Worm (Caenorhabditis elegans): ENCODE results near the gene K02E11.6.
"Not testable (repeated sequence)": the region's sequence is repeated elsewhere in the genome, so short reads cannot be mapped to it uniquely, and the experiment has no call there.

The K02E11.6 gene

ce11 chrV:14248654-14249053 lies at the start of gene K02E11.6:
TSS of gene K02E11.6 (plus strand) at chrV:14248802.
- TF ChIP-seq unc-62 (GFP tag; optimal IDR thresholded peaks at IDR 0.05): no peak

ce11 chrV:14200086-14200485 lies 48.5 kb upstream of the K02E11.6 start:
- no peak for TF ChIP-seq unc-62 (GFP tag; optimal IDR thresholded peaks at IDR 0.05)

ce11 chrV:14205214-14205613 lies 43.4 kb upstream of the K02E11.6 start, which contains the start of gene T16A9.3:
TSS of gene T16A9.3 (plus strand) at chrV:14205514.
- not testable (repeated sequence) for TF ChIP-seq unc-62 (GFP tag; optimal IDR thresholded peaks at IDR 0.05)

ce11 chrV:14210743-14211142 lies 37.9 kb upstream of the K02E11.6 start, which contains the start of gene str-230:
TSS of gene str-230 (minus strand) at chrV:14210843.
- TF ChIP-seq unc-62 (GFP tag; optimal IDR thresholded peaks at IDR 0.05): no peak

ce11 chrV:14212813-14213212 lies 35.8 kb upstream of the K02E11.6 start:
- no peak for TF ChIP-seq unc-62 (GFP tag; optimal IDR thresholded peaks at IDR 0.05)

ce11 chrV:14215106-14215505 lies 33.5 kb upstream of the K02E11.6 start, which contains the start of gene T16A9.5:
TSS of gene T16A9.5 (minus strand) at chrV:14215206.
- no peak for TF ChIP-seq unc-62 (GFP tag; optimal IDR thresholded peaks at IDR 0.05)

- no peak for TF ChIP-seq unc-62 (GFP tag; optimal IDR thresholded peaks at IDR 0.05)
Measured at ce11 chrV:14223141-14223540, 25.5 kb upstream of the K02E11.6 start.

ce11 chrV:14226373-14226772 lies 22.2 kb upstream of the K02E11.6 start, which contains the start of gene nep-21:
TSS of gene nep-21 (minus strand) at chrV:14226473.
- no peak for TF ChIP-seq unc-62 (GFP tag; optimal IDR thresholded peaks at IDR 0.05)

- TF ChIP-seq unc-62 (GFP tag; optimal IDR thresholded peaks at IDR 0.05): no peak
Measured at ce11 chrV:14230788-14231583, 17.6 kb upstream of the K02E11.6 start.

ce11 chrV:14231656-14232055 lies 16.9 kb upstream of the K02E11.6 start:
- no peak for TF ChIP-seq unc-62 (GFP tag; optimal IDR thresholded peaks at IDR 0.05)

ce11 chrV:14235942-14236341 lies 12.7 kb upstream of the K02E11.6 start, which contains the start of gene ent-3:
TSS of gene ent-3 (minus strand) at chrV:14236042.
- TF ChIP-seq unc-62 (GFP tag; optimal IDR thresholded peaks at IDR 0.05): no peak

ce11 chrV:14240694-14241201 lies 7.9 kb upstream of the K02E11.6 start, which contains the start of gene K02E11.10:
TSS of gene K02E11.10 (minus strand) at chrV:14241151.
- no peak for TF ChIP-seq unc-62 (GFP tag; optimal IDR thresholded peaks at IDR 0.05)

ce11 chrV:14243904-14244303 lies 4.7 kb upstream of the K02E11.6 start, which contains the start of gene sre-7:
TSS of gene sre-7 (plus strand) at chrV:14244204.
- no peak for TF ChIP-seq unc-62 (GFP tag; optimal IDR thresholded peaks at IDR 0.05)

- no peak for TF ChIP-seq unc-62 (GFP tag; optimal IDR thresholded peaks at IDR 0.05)
Measured at ce11 chrV:14246761-14247160, 1.8 kb upstream of the K02E11.6 start, which contains the start of gene K02E11.3. TSS of gene K02E11.3 (minus strand) at chrV:14246861.

- no peak for TF ChIP-seq unc-62 (GFP tag; optimal IDR thresholded peaks at IDR 0.05)
Measured at ce11 chrV:14248025-14248424, 577 bp upstream of the K02E11.6 start, which contains the start of gene K02E11.4. TSS of gene K02E11.4 (minus strand) at chrV:14248125.

ce11 chrV:14252025-14252424 lies 3.4 kb downstream of the K02E11.6 start, which contains the start of gene K02E11.5:
TSS of gene K02E11.5 (plus strand) at chrV:14252325.
- TF ChIP-seq unc-62 (GFP tag; optimal IDR thresholded peaks at IDR 0.05): no peak

ce11 chrV:14254221-14254620 lies 5.6 kb downstream of the K02E11.6 start, which contains the start of gene K02E11.7:
TSS of gene K02E11.7 (minus strand) at chrV:14254321.
- TF ChIP-seq unc-62 (GFP tag; optimal IDR thresholded peaks at IDR 0.05): no peak

Data from whole organism, dauer.